Worm (Caenorhabditis elegans) whole organism, midembryonic: ENCODE results near the gene col-162.

ENCODE experiments used
- flt-1 ChIP-seq: fragments of 200-800 bp; sonication (Bioruptor generic); IDR thresholded peaks from 2 replicates; pipeline ENCODE4 v1.3.6; 2022; ENCODE audit warnings: missing genetic modification characterization, missing compliant biosample characterization
- ztf-23 ChIP-seq: fragments of 200-800 bp; sonication (Bioruptor generic); IDR thresholded peaks from 2 replicates; pipeline ENCODE4 v1.3.6; 2022; ENCODE audit warnings: missing genetic modification reagents, missing genetic modification characterization, missing compliant biosample characterization

- no peak for TF ChIP-seq ztf-23 (GFP tag; lab: Robert Waterston, UW)
- no peak for TF ChIP-seq flt-1 (GFP tag; lab: Robert Waterston, UW)
Measured at ce11 chrV:13406511-13406910, 35.2 kb upstream of the col-162 start, which contains the start of gene F53F1.2.
